Fruit fly (Drosophila melanogaster): ENCODE results near the gene CG3108.

The CG3108 gene

dm6 chrX:5783260-5784040 lies 2.0 kb upstream of the CG3108 start:
- TF ChIP-seq pan (optimal IDR thresholded peaks at IDR 0.05) (no peak), psq (optimal IDR thresholded peaks at IDR 0.05) (no peak), EcR (GFP tag; optimal IDR thresholded peaks at IDR 0.05) (no peak), usp (GFP tag; optimal IDR thresholded peaks at IDR 0.05) (no peak), CG8478 (optimal IDR thresholded peaks at IDR 0.05) (no peak), Dll (optimal IDR thresholded peaks at IDR 0.05) (no peak)

- TF ChIP-seq CG8478 (optimal IDR thresholded peaks at IDR 0.05) (no peak), Dll (optimal IDR thresholded peaks at IDR 0.05) (no peak), usp (GFP tag; optimal IDR thresholded peaks at IDR 0.05) (no peak), psq (optimal IDR thresholded peaks at IDR 0.05) (no peak), pan (optimal IDR thresholded peaks at IDR 0.05) (no peak), EcR (GFP tag; optimal IDR thresholded peaks at IDR 0.05) (no peak)
Observed at dm6 chrX:5776547-5776946, 4.9 kb downstream of the CG3108 start, which contains the start of gene CG42264. Gene CG42264 (minus strand): TSS chrX:5776647.

- TF ChIP-seq psq (optimal IDR thresholded peaks at IDR 0.05), result no peak
- no peak for TF ChIP-seq EcR (GFP tag; optimal IDR thresholded peaks at IDR 0.05)
- TF ChIP-seq pan (optimal IDR thresholded peaks at IDR 0.05), result no peak
- TF ChIP-seq CG8478 (optimal IDR thresholded peaks at IDR 0.05), result no peak
- TF ChIP-seq Dll (optimal IDR thresholded peaks at IDR 0.05), result no peak
- no peak for TF ChIP-seq usp (GFP tag; optimal IDR thresholded peaks at IDR 0.05)
Observed at dm6 chrX:5772409-5772808, 9.0 kb downstream of the CG3108 start.

dm6 chrX:5770730-5771181 lies 10.7 kb downstream of the CG3108 start, which contains the start of gene CG3097:
Gene CG3097 (minus strand): TSS chrX:5770780.
- TF ChIP-seq psq (optimal IDR thresholded peaks at IDR 0.05), result no peak
- peak; percentile 5 for TF ChIP-seq Dll (optimal IDR thresholded peaks at IDR 0.05)
- TF ChIP-seq EcR (GFP tag; optimal IDR thresholded peaks at IDR 0.05), result no peak

dm6 chrX:5768602-5769251 lies 12.7 kb downstream of the CG3108 start:
- TF ChIP-seq usp (GFP tag; optimal IDR thresholded peaks at IDR 0.05), result no peak
- TF ChIP-seq EcR (GFP tag; optimal IDR thresholded peaks at IDR 0.05), result no peak
- no peak for TF ChIP-seq psq (optimal IDR thresholded peaks at IDR 0.05)
- no peak for TF ChIP-seq CG8478 (optimal IDR thresholded peaks at IDR 0.05)
- TF ChIP-seq Dll (optimal IDR thresholded peaks at IDR 0.05), result no peak
- no peak for TF ChIP-seq pan (optimal IDR thresholded peaks at IDR 0.05)

dm6 chrX:5766732-5767131 lies 14.7 kb downstream of the CG3108 start:
- no peak for TF ChIP-seq Dll (optimal IDR thresholded peaks at IDR 0.05)
- TF ChIP-seq CG8478 (optimal IDR thresholded peaks at IDR 0.05), result no peak
- TF ChIP-seq EcR (GFP tag; optimal IDR thresholded peaks at IDR 0.05), result no peak
- no peak for TF ChIP-seq pan (optimal IDR thresholded peaks at IDR 0.05)
- no peak for TF ChIP-seq usp (GFP tag; optimal IDR thresholded peaks at IDR 0.05)
- no peak for TF ChIP-seq psq (optimal IDR thresholded peaks at IDR 0.05)

- TF ChIP-seq Dll (optimal IDR thresholded peaks at IDR 0.05) (no peak), usp (GFP tag; optimal IDR thresholded peaks at IDR 0.05) (no peak), EcR (GFP tag; optimal IDR thresholded peaks at IDR 0.05) (no peak), psq (optimal IDR thresholded peaks at IDR 0.05) (no peak), CG8478 (optimal IDR thresholded peaks at IDR 0.05) (no peak), pan (optimal IDR thresholded peaks at IDR 0.05) (no peak)
Observed at dm6 chrX:5764001-5764892, 17.2 kb downstream of the CG3108 start, which contains the start of the genes MAPk-Ak2 and CG42699. Gene MAPk-Ak2 (minus strand): TSS chrX:5764203. Gene CG42699 (plus strand): TSS chrX:5764553.

- no peak for TF ChIP-seq EcR (GFP tag; optimal IDR thresholded peaks at IDR 0.05)
- no peak for TF ChIP-seq CG8478 (optimal IDR thresholded peaks at IDR 0.05)
Observed at dm6 chrX:5763443-5764000, 17.9 kb downstream of the CG3108 start.

dm6 chrX:5756146-5756545 lies 25.3 kb downstream of the CG3108 start:
- TF ChIP-seq psq (optimal IDR thresholded peaks at IDR 0.05) (no peak), CG8478 (optimal IDR thresholded peaks at IDR 0.05) (no peak), Dll (optimal IDR thresholded peaks at IDR 0.05) (no peak), pan (optimal IDR thresholded peaks at IDR 0.05) (no peak), usp (GFP tag; optimal IDR thresholded peaks at IDR 0.05) (no peak), EcR (GFP tag; optimal IDR thresholded peaks at IDR 0.05) (no peak)

- TF ChIP-seq EcR (GFP tag; optimal IDR thresholded peaks at IDR 0.05) (no peak), Dll (optimal IDR thresholded peaks at IDR 0.05) (peak; percentile 77)
Observed at dm6 chrX:5754837-5755828, 26.3 kb downstream of the CG3108 start, which contains the start of the genes lin-52 and CG15771. Gene lin-52 (minus strand): TSS chrX:5754958. Gene CG15771 (plus strand): TSS chrX:5755574.

Measured in whole organism.